Fruit fly (Drosophila melanogaster) whole organism, embryonic: ENCODE results near the gene CG6933.
A peak's percentile ranks its signal among the peaks of the same experiment; 100 is the strongest.

Source experiments
- Blimp-1 ChIP-seq: fragments of 200-800 bp; sonication (Bioruptor generic); optimal IDR thresholded peaks from 3 replicates; lab custom pipeline; 2018; ENCODE audit warnings: missing biosample characterization, missing genetic modification characterization, mild to moderate bottlenecking, moderate library complexity, missing genetic modification reagents
- CG12769 ChIP-seq: fragments of 200-800 bp; sonication (Bioruptor generic); optimal IDR thresholded peaks from 2 replicates; lab custom pipeline; 2019; ENCODE audit warnings: missing biosample characterization, mild to moderate bottlenecking, missing genetic modification characterization, moderate library complexity
- CG13775 ChIP-seq: fragments of 200-800 bp; sonication (Bioruptor generic); optimal IDR thresholded peaks from 3 replicates; lab custom pipeline; 2017; ENCODE audit warnings: missing biosample characterization, mild to moderate bottlenecking, missing genetic modification characterization
- CG33557 ChIP-seq: fragments of 200-800 bp; sonication (Bioruptor generic); optimal IDR thresholded peaks from 2 replicates; lab custom pipeline; 2019; ENCODE audit warnings: missing biosample characterization, mild to moderate bottlenecking, missing genetic modification characterization, moderate library complexity
- CG6175 ChIP-seq: fragments of 200-800 bp; sonication (Bioruptor generic); IDR thresholded peaks from 3 replicates; pipeline ENCODE4 v1.3.6; 2022; ENCODE audit warnings: missing biosample characterization, missing genetic modification characterization
- chif ChIP-seq, 2 experiments: fragments of 200-800 bp; sonication (Bioruptor generic); optimal IDR thresholded peaks; 3 replicates each; lab custom pipeline; 2016; ENCODE audit warnings: missing biosample characterization in 2 of 2, missing genetic modification characterization in 2 of 2
- da ChIP-seq: fragments of 200-800 bp; sonication (Bioruptor generic); optimal IDR thresholded peaks from 2 replicates; lab custom pipeline; 2016; ENCODE audit warnings: missing biosample characterization, missing genetic modification characterization
- ftz-f1 ChIP-seq: fragments of 200-800 bp; sonication (Bioruptor generic); optimal IDR thresholded peaks from 2 replicates; lab custom pipeline; 2016; ENCODE audit warnings: missing biosample characterization, missing genetic modification characterization
- prd ChIP-seq, 3 experiments: fragments of >200 bp in 2 of 3; fragments of 200-800 bp in 1 of 3; sonication (Bioruptor generic) in 1 of 3; optimal IDR thresholded peaks in 2 of 3; IDR thresholded peaks in 1 of 3; 2 replicates in 2 of 3; 3 replicates in 1 of 3; pipeline versions ENCODE4 v1.3.6 to Lab custom; 2017 to 2022; ENCODE audit warnings: missing biosample characterization in 1 of 3, missing genetic modification characterization in 1 of 3
- tgo ChIP-seq: fragments of 200-800 bp; sonication (Bioruptor generic); IDR thresholded peaks from 3 replicates; pipeline ENCODE4 v1.3.6; 2022; ENCODE audit warnings: missing biosample characterization, missing genetic modification characterization

DNA sequence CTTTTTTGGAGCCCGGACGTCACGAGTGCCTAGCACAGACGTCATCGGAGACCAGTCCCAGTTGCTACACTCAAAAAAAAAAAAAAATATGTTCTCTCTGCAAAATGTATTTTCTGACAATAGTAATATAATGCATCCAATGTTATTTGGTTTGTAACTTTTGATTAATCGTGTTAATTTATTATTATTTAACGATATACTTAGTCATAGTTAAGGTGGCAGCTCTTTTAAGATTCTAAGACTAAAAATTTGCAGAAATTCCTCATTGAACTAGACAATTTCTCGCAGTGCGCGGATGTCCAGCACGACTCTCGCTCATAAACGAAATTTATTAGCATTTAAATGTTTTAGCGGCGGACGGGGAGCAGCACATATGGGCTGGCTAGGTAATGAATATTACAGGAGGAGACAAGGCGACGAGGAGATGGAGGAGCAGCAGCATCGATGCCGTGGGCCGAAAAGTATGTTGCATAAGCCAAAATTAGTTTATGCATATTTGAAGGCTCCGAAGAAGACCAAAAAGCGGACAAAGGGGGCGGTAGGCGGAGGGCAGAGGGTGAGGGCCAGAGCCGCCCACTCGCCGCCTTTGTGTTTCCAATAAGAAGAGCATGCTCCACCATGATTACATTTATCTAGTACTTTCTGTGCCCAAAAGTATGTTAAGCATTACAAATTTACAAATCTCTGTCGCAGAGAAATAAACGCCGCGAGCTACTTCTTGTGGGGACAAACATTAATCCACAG, 36.7 kb downstream of the CG6933 start:
- TF ChIP-seq ftz-f1 (GFP tag; lab: Kevin White, UChicago) (no peak), CG6175 (GFP tag; lab: Robert Waterston, UW) (no peak), tgo (GFP tag; lab: Robert Waterston, UW) (peak; percentile 55; the same call in 2 of the 3 replicates), CG12769 (tag; lab: Kevin White, UChicago) (no peak), prd (optimal IDR thresholded peaks at IDR 0.05; lab: Kevin White, UChicago) (no peak), prd (GFP tag; IDR thresholded peaks at IDR 0.05; lab: Robert Waterston, UW) (peak; percentile 58; the same call in 1 of the 3 replicates), da (GFP tag; lab: Kevin White, UChicago) (no peak), CG13775 (peak; percentile 52), CG33557 (GFP tag; lab: Kevin White, UChicago) (no peak), chif (GFP tag; optimal IDR thresholded peaks at IDR 0.05; lab: Kevin White, UChicago) (peak; percentile 39 to 45), Blimp-1 (GFP tag; lab: Kevin White, UChicago) (peak; percentile 54)
